Fruit fly (Drosophila melanogaster) whole organism, embryonic: ENCODE measurements around the gene smash.

Source experiments
- Aef1 ChIP-seq: fragments of 200-800 bp; sonication (Bioruptor generic); IDR thresholded peaks from 3 replicates; pipeline ENCODE4 v1.3.6; 2022; ENCODE audit warnings: missing biosample characterization, missing genetic modification characterization
- CG10959 ChIP-seq: fragments of 200-800 bp; sonication (Bioruptor generic); IDR thresholded peaks from 2 replicates; pipeline ENCODE4 v1.3.6; 2022; ENCODE audit warnings: missing biosample characterization, missing genetic modification characterization
- CG11093 ChIP-seq: fragments of 200-800 bp; sonication (Bioruptor generic); IDR thresholded peaks from 3 replicates; pipeline ENCODE4 v1.3.6; 2022; ENCODE audit warnings: missing biosample characterization, missing genetic modification characterization
- CG12391 ChIP-seq: fragments of 200-800 bp; sonication (Bioruptor generic); optimal IDR thresholded peaks from 3 replicates; lab custom pipeline; 2018; ENCODE audit warnings: missing biosample characterization, mild to moderate bottlenecking, missing genetic modification characterization, moderate library complexity
- CG16863 ChIP-seq: fragments of 200-800 bp; sonication (Bioruptor generic); optimal IDR thresholded peaks from 3 replicates; lab custom pipeline; 2016; ENCODE audit warnings: missing biosample characterization, missing genetic modification characterization
- CG18011 ChIP-seq: fragments of 200-800 bp; sonication (Bioruptor generic); optimal IDR thresholded peaks from 2 replicates; lab custom pipeline; 2017; ENCODE audit warnings: missing biosample characterization, missing genetic modification characterization, mild to moderate bottlenecking, moderate library complexity, missing genotype
- CG18599 ChIP-seq: fragments of 200-800 bp; sonication (Bioruptor generic); optimal IDR thresholded peaks from 3 replicates; lab custom pipeline; 2017; ENCODE audit warnings: missing biosample characterization, missing genetic modification characterization, mild to moderate bottlenecking, moderate library complexity, missing genetic modification reagents
- CG30403 ChIP-seq: fragments of 200-800 bp; sonication (Bioruptor generic); optimal IDR thresholded peaks from 3 replicates; lab custom pipeline; 2016; ENCODE audit warnings: missing biosample characterization, missing genetic modification characterization
- CG3065 ChIP-seq: fragments of 200-800 bp; sonication (Bioruptor generic); optimal IDR thresholded peaks from 2 replicates; lab custom pipeline; 2016; ENCODE audit warnings: missing biosample characterization, missing genetic modification characterization
- CG32532 ChIP-seq: fragments of 200-800 bp; sonication (Bioruptor generic); IDR thresholded peaks from 2 replicates; pipeline ENCODE4 v1.3.6; 2022; ENCODE audit warnings: missing biosample characterization, missing genetic modification characterization
- CG3281 ChIP-seq: fragments of 200-800 bp; sonication (Bioruptor generic); optimal IDR thresholded peaks from 3 replicates; lab custom pipeline; 2017; ENCODE audit warnings: missing biosample characterization, mild to moderate bottlenecking, missing genetic modification characterization
- CG6689 ChIP-seq: fragments of 200-800 bp; sonication (Bioruptor generic); IDR thresholded peaks from 2 replicates; pipeline ENCODE4 v1.3.6; 2022; ENCODE audit warnings: missing biosample characterization, missing genetic modification characterization
- CG7786 ChIP-seq: fragments of 200-800 bp; sonication (Bioruptor generic); optimal IDR thresholded peaks from 2 replicates; lab custom pipeline; 2016; ENCODE audit warnings: missing biosample characterization, missing genetic modification characterization
- CG7839 ChIP-seq: fragments of 200-800 bp; sonication (Bioruptor generic); optimal IDR thresholded peaks from 3 replicates; lab custom pipeline; 2018; ENCODE audit warnings: missing biosample characterization, mild to moderate bottlenecking, missing genetic modification characterization, moderate library complexity
- CG7963 ChIP-seq: fragments of 200-800 bp; sonication (Bioruptor generic); IDR thresholded peaks from 3 replicates; pipeline ENCODE4 v1.3.6; 2022; ENCODE audit warnings: missing biosample characterization, missing genetic modification characterization; ENCODE audit not compliant: partially characterized antibody
- CG8388 ChIP-seq: fragments of 200-800 bp; sonication (Bioruptor generic); optimal IDR thresholded peaks from 2 replicates; lab custom pipeline; 2019; ENCODE audit warnings: missing biosample characterization, mild to moderate bottlenecking, missing genetic modification characterization, moderate library complexity
- Eip74EF ChIP-seq, 2 experiments: fragments of 200-800 bp in 1 of 2; fragments of >200 bp in 1 of 2; sonication (Bioruptor generic) in 1 of 2; optimal IDR thresholded peaks; 2 replicates each; lab custom pipeline; 2017 to 2019; ENCODE audit warnings: missing biosample characterization in 2 of 2, missing genetic modification characterization in 2 of 2, mild to moderate bottlenecking in 1 of 2, moderate library complexity in 1 of 2
- HHEX ChIP-seq: fragments of 200-800 bp; sonication (Bioruptor generic); optimal IDR thresholded peaks from 3 replicates; lab custom pipeline; 2017; ENCODE audit warnings: missing biosample characterization, mild to moderate bottlenecking, missing genetic modification characterization, missing genetic modification reagents
- HmgD ChIP-seq: fragments of 200-800 bp; sonication (Bioruptor generic); optimal IDR thresholded peaks from 3 replicates; lab custom pipeline; 2016; ENCODE audit warnings: missing biosample characterization, missing genetic modification characterization
- Hmx ChIP-seq: fragments of 200-800 bp; sonication (Bioruptor generic); optimal IDR thresholded peaks from 2 replicates; lab custom pipeline; 2016; ENCODE audit warnings: missing biosample characterization, missing genetic modification characterization
- Hr3 ChIP-seq: fragments of 200-800 bp; sonication (Bioruptor generic); optimal IDR thresholded peaks from 3 replicates; lab custom pipeline; 2016; ENCODE audit warnings: missing biosample characterization, missing genetic modification characterization
- Lim3 ChIP-seq: fragments of 200-800 bp; sonication (Bioruptor generic); IDR thresholded peaks from 2 replicates; pipeline ENCODE4 v1.3.6; 2022; ENCODE audit warnings: missing biosample characterization, missing genetic modification characterization
- Myb ChIP-seq: fragments of 200-800 bp; sonication (Bioruptor generic); optimal IDR thresholded peaks from 2 replicates; lab custom pipeline; 2016; ENCODE audit warnings: missing biosample characterization, missing genetic modification characterization
- Oaz ChIP-seq: fragments of 200-800 bp; sonication (Bioruptor generic); IDR thresholded peaks from 2 replicates; pipeline ENCODE4 v1.3.6; 2022; ENCODE audit warnings: missing biosample characterization, missing genetic modification characterization
- Sox102F ChIP-seq: fragments of 200-800 bp; sonication (Bioruptor generic); optimal IDR thresholded peaks from 2 replicates; lab custom pipeline; 2018; ENCODE audit warnings: missing biosample characterization, mild to moderate bottlenecking, missing genetic modification characterization, moderate library complexity
- TFAM ChIP-seq: fragments of 200-800 bp; sonication (Bioruptor generic); optimal IDR thresholded peaks from 2 replicates; lab custom pipeline; 2017; ENCODE audit warnings: missing biosample characterization, missing genetic modification characterization, inconsistent platforms
- Tbp ChIP-seq: fragments of >200 bp; optimal IDR thresholded peaks from 2 replicates; lab custom pipeline; 2018; ENCODE audit warnings: missing biosample characterization, missing genetic modification characterization
- Trl ChIP-seq, 3 experiments: fragments of >200 bp in 2 of 3; fragments of 200-800 bp in 1 of 3; sonication (Bioruptor generic) in 1 of 3; optimal IDR thresholded peaks; 2 replicates in 1 of 3; 3 replicates in 2 of 3; lab custom pipeline; 2016 to 2017; ENCODE audit warnings: missing biosample characterization in 1 of 3, missing genetic modification characterization in 1 of 3
- Usf ChIP-seq: fragments of 200-800 bp; sonication (Bioruptor generic); optimal IDR thresholded peaks from 2 replicates; lab custom pipeline; 2017; ENCODE audit warnings: missing genotype, missing biosample characterization, missing genetic modification characterization
- ase ChIP-seq: fragments of 200-800 bp; sonication (Bioruptor generic); IDR thresholded peaks from 3 replicates; pipeline ENCODE4 v1.3.6; 2022; ENCODE audit warnings: missing biosample characterization, missing genetic modification characterization
- bcd ChIP-seq: fragments of 200-800 bp; sonication (Bioruptor generic); optimal IDR thresholded peaks from 2 replicates; lab custom pipeline; 2017; ENCODE audit warnings: missing biosample characterization, mild to moderate bottlenecking, missing genetic modification characterization
- cato ChIP-seq: fragments of 200-800 bp; sonication (Bioruptor generic); optimal IDR thresholded peaks from 2 replicates; lab custom pipeline; 2016; ENCODE audit warnings: missing biosample characterization, missing genetic modification characterization, borderline replicate concordance
- dimm ChIP-seq: fragments of 200-800 bp; sonication (Bioruptor generic); IDR thresholded peaks from 2 replicates; pipeline ENCODE4 v1.3.6; 2022; ENCODE audit warnings: missing biosample characterization, missing genetic modification characterization
- gsb-n ChIP-seq: fragments of 200-800 bp; sonication (Bioruptor generic); optimal IDR thresholded peaks from 3 replicates; lab custom pipeline; 2018; ENCODE audit warnings: missing biosample characterization, mild to moderate bottlenecking, missing genetic modification characterization
- ken ChIP-seq: fragments of 200-800 bp; sonication (Bioruptor generic); IDR thresholded peaks from 3 replicates; pipeline ENCODE4 v1.3.6; 2022; ENCODE audit warnings: missing biosample characterization, missing genetic modification characterization
- klu ChIP-seq: fragments of 200-800 bp; sonication (Bioruptor generic); IDR thresholded peaks from 2 replicates; pipeline ENCODE4 v1.3.6; 2022; ENCODE audit warnings: missing biosample characterization, missing genetic modification characterization
- nau ChIP-seq: fragments of 200-800 bp; sonication (Bioruptor generic); optimal IDR thresholded peaks from 3 replicates; lab custom pipeline; 2017; ENCODE audit warnings: missing biosample characterization, mild to moderate bottlenecking, missing genetic modification characterization, missing genetic modification reagents
- onecut ChIP-seq: fragments of 200-800 bp; sonication (Bioruptor generic); IDR thresholded peaks from 2 replicates; pipeline ENCODE4 v1.3.6; 2022; ENCODE audit warnings: missing biosample characterization, missing genetic modification characterization
- pho ChIP-seq: fragments of 200-800 bp; sonication (Bioruptor generic); optimal IDR thresholded peaks from 2 replicates; lab custom pipeline; 2016; ENCODE audit warnings: missing biosample characterization, missing genetic modification characterization
- phol ChIP-seq: fragments of 200-800 bp; sonication (Bioruptor generic); optimal IDR thresholded peaks from 3 replicates; lab custom pipeline; 2018; ENCODE audit warnings: missing biosample characterization, mild to moderate bottlenecking, missing genetic modification characterization, moderate library complexity
- prd ChIP-seq, 3 experiments: fragments of >200 bp in 2 of 3; fragments of 200-800 bp in 1 of 3; sonication (Bioruptor generic) in 1 of 3; optimal IDR thresholded peaks in 2 of 3; IDR thresholded peaks in 1 of 3; 2 replicates in 2 of 3; 3 replicates in 1 of 3; pipeline versions ENCODE4 v1.3.6 to Lab custom; 2017 to 2022; ENCODE audit warnings: missing biosample characterization in 1 of 3, missing genetic modification characterization in 1 of 3
- ro ChIP-seq: fragments of 200-800 bp; sonication (Bioruptor generic); IDR thresholded peaks from 2 replicates; pipeline ENCODE4 v1.3.6; 2022; ENCODE audit warnings: missing biosample characterization, missing genetic modification characterization
- scrt ChIP-seq: fragments of 200-800 bp; sonication (Bioruptor generic); optimal IDR thresholded peaks from 2 replicates; lab custom pipeline; 2018; ENCODE audit warnings: missing biosample characterization, mild to moderate bottlenecking, missing genetic modification characterization, moderate library complexity
- sens ChIP-seq: fragments of 200-800 bp; sonication (Bioruptor generic); peaks from one replicate; lab custom pipeline; 2016; ENCODE audit warnings: missing biosample characterization, missing genetic modification characterization
- sr ChIP-seq: fragments of 200-800 bp; sonication (Bioruptor generic); IDR thresholded peaks from 3 replicates; pipeline ENCODE4 v1.3.6; 2022; ENCODE audit warnings: missing biosample characterization, missing genetic modification characterization
- ttk ChIP-seq: fragments of 200-800 bp; sonication (Bioruptor generic); IDR thresholded peaks from 2 replicates; pipeline ENCODE4 v2.1.2; 2022; ENCODE audit warnings: missing biosample characterization, missing genetic modification characterization
- unc-4 ChIP-seq: fragments of 200-800 bp; sonication (Bioruptor generic); IDR thresholded peaks from 2 replicates; pipeline ENCODE4 v1.3.6; 2022; ENCODE audit warnings: missing biosample characterization, missing genetic modification characterization; ENCODE audit not compliant: partially characterized antibody
- vnd ChIP-seq: fragments of 200-800 bp; sonication (Bioruptor generic); IDR thresholded peaks from 3 replicates; pipeline ENCODE4 v1.3.6; 2022; ENCODE audit warnings: missing biosample characterization, missing genetic modification characterization; ENCODE audit not compliant: partially characterized antibody

The smash gene

dm6 chr3R:4739492-4740431 is 80.4 kb downstream of the smash start (continued):
- peak; percentile 89 for TF ChIP-seq CG18599 (GFP tag; lab: Kevin White, UChicago)
- no peak for TF ChIP-seq Lim3 (GFP tag; lab: Robert Waterston, UW)
- no peak for TF ChIP-seq dimm (GFP tag; lab: Robert Waterston, UW)
- no peak for TF ChIP-seq Tbp (GFP tag; lab: Kevin White, UChicago)
- no peak for TF ChIP-seq CG10959
- TF ChIP-seq vnd (GFP tag; lab: Robert Waterston, UW) = no peak
- peak; percentile 66 for TF ChIP-seq Myb (GFP tag; lab: Kevin White, UChicago)
- peak; percentile 89 for TF ChIP-seq CG12391 (tag; lab: Kevin White, UChicago)
- no peak for TF ChIP-seq sr (GFP tag; lab: Robert Waterston, UW)
- peak; percentile 94 for TF ChIP-seq CG30403 (GFP tag; lab: Kevin White, UChicago)
- peak; percentile 81 for TF ChIP-seq Usf
- no peak for TF ChIP-seq prd (optimal IDR thresholded peaks at IDR 0.05; lab: Kevin White, UChicago)
- no peak for TF ChIP-seq prd (GFP tag; IDR thresholded peaks at IDR 0.05; lab: Robert Waterston, UW)
- TF ChIP-seq Aef1 = no peak
- TF ChIP-seq cato (GFP tag; lab: Kevin White, UChicago) = peak; percentile 72
- TF ChIP-seq CG3281 (GFP tag; lab: Kevin White, UChicago) = peak; percentile 83
- peak; percentile 79 for TF ChIP-seq CG8388 (GFP tag; lab: Kevin White, UChicago)
- TF ChIP-seq TFAM = peak; percentile 32
- no peak for TF ChIP-seq ttk (GFP tag; lab: Robert Waterston, UW)
- TF ChIP-seq Trl (optimal IDR thresholded peaks at IDR 0.05; lab: Kevin White, UChicago) = peak; percentile 90 to 93
- peak; percentile 45 for TF ChIP-seq Trl (GFP tag; optimal IDR thresholded peaks at IDR 0.05; lab: Kevin White, UChicago)
- TF ChIP-seq Sox102F (GFP tag; lab: Kevin White, UChicago) = peak; percentile 81
- no peak; the same call in 1 of the 2 replicates for TF ChIP-seq onecut (GFP tag; lab: Robert Waterston, UW)
- TF ChIP-seq ken (GFP tag; lab: Robert Waterston, UW) = no peak
- TF ChIP-seq bcd = peak; percentile 90
- TF ChIP-seq CG32532 = no peak
- no peak for TF ChIP-seq unc-4 (GFP tag; lab: Robert Waterston, UW)
- TF ChIP-seq CG18011 (GFP tag; lab: Kevin White, UChicago) = peak; percentile 23
- TF ChIP-seq CG11093 (GFP tag; lab: Robert Waterston, UW) = peak; percentile 61; the same call in 1 of the 3 replicates
- TF ChIP-seq Oaz (GFP tag; lab: Robert Waterston, UW) = no peak
- peak; percentile 70 for TF ChIP-seq gsb-n (tag; lab: Kevin White, UChicago)
- peak; percentile 49 for TF ChIP-seq HmgD (GFP tag; lab: Kevin White, UChicago)
- TF ChIP-seq sens (GFP tag; lab: Kevin White, UChicago) = peak; percentile 98
- peak; percentile 90 for TF ChIP-seq CG16863 (GFP tag; lab: Kevin White, UChicago)
- peak; percentile 89 for TF ChIP-seq phol (tag; lab: Kevin White, UChicago)
- peak; percentile 90 for TF ChIP-seq Hr3 (GFP tag; lab: Kevin White, UChicago)
- no peak for TF ChIP-seq CG6689 (GFP tag; lab: Robert Waterston, UW)
- TF ChIP-seq nau = peak; percentile 65
- TF ChIP-seq CG7786 (GFP tag; lab: Kevin White, UChicago) = peak; percentile 83
- peak in 1 of 2 experiments; percentile 75 for TF ChIP-seq Eip74EF (GFP tag; optimal IDR thresholded peaks at IDR 0.05; lab: Kevin White, UChicago)
- no peak for TF ChIP-seq ro
- TF ChIP-seq CG3065 = peak; percentile 29
- peak; percentile 83 for TF ChIP-seq HHEX (GFP tag; lab: Kevin White, UChicago)
- peak; percentile 74 for TF ChIP-seq Hmx (GFP tag; lab: Kevin White, UChicago)
- TF ChIP-seq klu (GFP tag; lab: Robert Waterston, UW) = no peak
- no peak for TF ChIP-seq ase
- TF ChIP-seq CG7963 (GFP tag; lab: Robert Waterston, UW) = no peak
- peak; percentile 66 for TF ChIP-seq scrt
- TF ChIP-seq CG7839 (tag; lab: Kevin White, UChicago) = peak; percentile 89
- TF ChIP-seq pho (GFP tag; lab: Kevin White, UChicago) = peak; percentile 88
